Fruit fly (Drosophila melanogaster): ENCODE results near the gene Tudor-SN.

The Tudor-SN gene

DNA sequence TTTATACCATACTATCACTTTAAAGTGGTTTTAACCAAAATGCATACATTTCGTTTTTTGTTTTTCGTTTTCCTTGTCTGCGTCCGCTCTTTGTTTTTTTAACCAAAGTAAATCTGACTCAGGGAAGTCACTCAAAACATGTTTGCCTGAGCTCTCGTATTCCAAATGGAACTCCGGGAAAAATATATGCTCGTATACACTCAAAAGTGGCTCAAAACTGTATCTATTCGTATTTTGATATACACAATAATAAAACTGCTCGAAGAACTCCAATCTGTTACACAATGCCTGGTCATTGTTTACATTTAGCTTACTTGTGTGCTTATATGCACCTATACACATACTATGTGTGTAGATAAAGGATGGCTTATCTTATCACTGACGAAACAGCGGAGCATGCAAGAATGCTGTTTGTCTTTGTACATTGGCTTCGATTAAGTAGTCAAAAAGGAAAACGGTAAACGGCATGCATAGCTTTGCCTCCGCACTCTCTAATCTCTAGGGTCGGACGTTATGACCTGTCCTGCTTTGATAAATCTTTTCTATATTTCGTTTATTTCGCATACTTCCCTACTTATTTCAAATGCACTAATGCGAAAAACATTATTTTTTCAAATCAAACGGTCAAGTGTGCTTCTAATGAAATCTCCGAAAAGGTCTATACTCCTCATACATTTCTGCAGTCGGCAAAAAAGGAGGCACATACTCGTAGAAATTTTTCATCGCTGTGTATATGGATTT lies 6.8 kb upstream of the Tudor-SN start, which contains the start of gene miple2 (continued):
- TF ChIP-seq Atf3 (GFP tag; optimal IDR thresholded peaks at IDR 0.05), result no peak
- peak; percentile 61 for TF ChIP-seq dmrt99B (tag; optimal IDR thresholded peaks at IDR 0.05)
- no peak for TF ChIP-seq CG7928 (GFP tag; optimal IDR thresholded peaks at IDR 0.05)
- no peak for TF ChIP-seq ssp (GFP tag; IDR thresholded peaks at IDR 0.05)
- TF ChIP-seq salm (tag; optimal IDR thresholded peaks at IDR 0.05), result no peak
- TF ChIP-seq CG9437 (GFP tag; optimal IDR thresholded peaks at IDR 0.05), result peak; percentile 38
- no peak for TF ChIP-seq Optix (GFP tag; IDR thresholded peaks at IDR 0.05)
- no peak for TF ChIP-seq CG16815 (GFP tag; optimal IDR thresholded peaks at IDR 0.05)
- TF ChIP-seq tna (GFP tag; IDR thresholded peaks at IDR 0.05; ENCODE audit: partially characterized antibody), result no peak
- no peak for TF ChIP-seq Rx (GFP tag; IDR thresholded peaks at IDR 0.05)
- TF ChIP-seq CG12071 (GFP tag; optimal IDR thresholded peaks at IDR 0.05), result peak; percentile 13
- TF ChIP-seq br (optimal IDR thresholded peaks at IDR 0.05), result no peak
- no peak for TF ChIP-seq CG11085 (GFP tag; IDR thresholded peaks at IDR 0.05)
- TF ChIP-seq CG30431 (GFP tag; optimal IDR thresholded peaks at IDR 0.05), result peak; percentile 1
- TF ChIP-seq Six4 (GFP tag; optimal IDR thresholded peaks at IDR 0.05), result peak; percentile 48
- TF ChIP-seq CG6791 (GFP tag; IDR thresholded peaks at IDR 0.05; ENCODE audit: partially characterized antibody), result no peak
- TF ChIP-seq kah (GFP tag; optimal IDR thresholded peaks at IDR 0.05), result peak; percentile 41
- TF ChIP-seq knrl (GFP tag; IDR thresholded peaks at IDR 0.05; ENCODE audit: partially characterized antibody), result no peak
- TF ChIP-seq CG4820 (GFP tag; optimal IDR thresholded peaks at IDR 0.05), result peak; percentile 38
- no peak for TF ChIP-seq da (GFP tag; optimal IDR thresholded peaks at IDR 0.05)
- no peak for TF ChIP-seq ab (GFP tag; optimal IDR thresholded peaks at IDR 0.05)
- no peak for TF ChIP-seq tio (GFP tag; optimal IDR thresholded peaks at IDR 0.05)
- no peak for TF ChIP-seq tin (GFP tag; optimal IDR thresholded peaks at IDR 0.05)
- TF ChIP-seq nom (GFP tag; optimal IDR thresholded peaks at IDR 0.05), result peak; percentile 86
- TF ChIP-seq ems (GFP tag; optimal IDR thresholded peaks at IDR 0.05), result no peak
- no peak for TF ChIP-seq stc (GFP tag; IDR thresholded peaks at IDR 0.05)
- no peak for TF ChIP-seq CG2129 (GFP tag; IDR thresholded peaks at IDR 0.05; ENCODE audit: partially characterized antibody)
- TF ChIP-seq Ets65A (GFP tag), result no peak
- peak in 1 of 2 experiments; percentile 93 for TF ChIP-seq Hr78 (GFP tag; optimal IDR thresholded peaks at IDR 0.05)
- no peak for TF ChIP-seq al (GFP tag; IDR thresholded peaks at IDR 0.05)
- TF ChIP-seq NK7.1 (GFP tag; optimal IDR thresholded peaks at IDR 0.05), result no peak
- no peak for TF ChIP-seq CG4360 (GFP tag; IDR thresholded peaks at IDR 0.05)
- no peak for TF ChIP-seq pita (GFP tag; optimal IDR thresholded peaks at IDR 0.05)
- peak; percentile 11 for TF ChIP-seq CG18764 (GFP tag; optimal IDR thresholded peaks at IDR 0.05)
- TF ChIP-seq CG14667 (GFP tag; IDR thresholded peaks at IDR 0.05), result no peak
- TF ChIP-seq CG10431 (GFP tag; optimal IDR thresholded peaks at IDR 0.05), result peak; percentile 47
- TF ChIP-seq D19B (GFP tag; optimal IDR thresholded peaks at IDR 0.05), result peak; percentile 4
- peak; percentile 40 for TF ChIP-seq CG12744 (GFP tag; optimal IDR thresholded peaks at IDR 0.05)
- TF ChIP-seq CG32532 (GFP tag; IDR thresholded peaks at IDR 0.05), result no peak
- no peak for TF ChIP-seq ftz-f1 (GFP tag; optimal IDR thresholded peaks at IDR 0.05)
- TF ChIP-seq dan (GFP tag; IDR thresholded peaks at IDR 0.05), result no peak
- no peak for TF ChIP-seq Dfd (GFP tag; optimal IDR thresholded peaks at IDR 0.05)
- peak; percentile 38 for TF ChIP-seq CG18011 (GFP tag; optimal IDR thresholded peaks at IDR 0.05)
- no peak for TF ChIP-seq B-H2 (GFP tag; optimal IDR thresholded peaks at IDR 0.05)
- no peak for TF ChIP-seq cad (GFP tag; optimal IDR thresholded peaks at IDR 0.05)
- peak; percentile 53 for TF ChIP-seq gro (GFP tag; optimal IDR thresholded peaks at IDR 0.05)
- TF ChIP-seq fd96Cb (tag; optimal IDR thresholded peaks at IDR 0.05), result peak; percentile 20
- TF ChIP-seq ranshi (GFP tag; IDR thresholded peaks at IDR 0.05), result no peak
- no peak for TF ChIP-seq CG12219 (GFP tag; optimal IDR thresholded peaks at IDR 0.05)
- TF ChIP-seq CG3995 (GFP tag; optimal IDR thresholded peaks at IDR 0.05), result no peak
- TF ChIP-seq trh (GFP tag; optimal IDR thresholded peaks at IDR 0.05), result peak; percentile 12
